Fruit fly (Drosophila melanogaster) S2 (cell line): ENCODE results near the gene CG5946.
A peak's percentile ranks its signal among the peaks of the same experiment; 100 is the strongest.

Experiments used
- CG8478 ChIP-seq: fragments of >200 bp; optimal IDR thresholded peaks from 2 replicates; lab custom pipeline; 2018
- CTCF ChIP-seq, 2 experiments: fragments of >200 bp; optimal IDR thresholded peaks; 2 replicates each; lab custom pipeline; 2018

CG5946 gene

dm6 chr3L:11822446-11823334 is 615 bp upstream of the CG5946 start, which contains the start of gene RpL10Ab:
TSS of gene RpL10Ab (plus strand) at chr3L:11822851.
- TF ChIP-seq CG8478 (lab: Kevin White, UChicago) (no peak), CTCF (optimal IDR thresholded peaks at IDR 0.05; lab: Kevin White, UChicago) (no peak)

DNA sequence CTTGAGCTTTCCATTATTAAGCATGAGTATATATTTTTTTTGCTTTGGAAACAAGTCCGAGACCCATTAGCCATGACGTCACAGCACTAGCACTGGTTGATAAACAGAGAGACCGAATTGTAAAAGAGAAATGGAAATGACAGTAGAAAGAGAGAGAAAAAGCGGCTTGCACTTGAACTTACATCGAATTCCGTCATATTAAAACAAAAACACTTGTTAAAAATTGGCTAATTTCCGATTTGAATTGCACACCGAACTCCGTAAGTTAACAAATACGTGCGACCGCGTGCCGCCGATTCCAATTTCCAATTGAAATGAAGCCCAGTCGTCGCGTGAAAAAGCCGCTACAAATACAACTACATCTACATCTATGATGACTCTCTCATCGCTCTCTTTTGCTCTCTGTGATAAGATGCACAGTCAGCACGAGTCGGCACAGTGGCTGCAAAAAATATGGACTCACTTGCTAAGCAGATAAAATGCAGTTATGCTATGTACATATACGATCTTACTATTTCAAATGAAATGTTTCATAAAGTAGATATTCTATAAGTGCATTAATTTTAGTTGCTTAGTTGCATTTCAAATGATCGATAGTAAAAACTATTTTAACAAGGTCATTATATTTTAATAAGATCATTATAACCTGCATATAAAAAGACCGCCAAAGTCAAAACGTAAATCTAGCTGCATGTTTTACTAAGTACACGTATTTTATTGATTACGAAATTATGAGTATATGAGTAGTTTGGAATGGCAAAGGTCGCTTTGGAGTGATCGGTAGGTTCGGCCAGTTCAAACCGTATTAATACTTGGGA is 2.2 kb downstream of the CG5946 start:
- TF ChIP-seq CTCF (optimal IDR thresholded peaks at IDR 0.05; lab: Kevin White, UChicago): no peak
- no peak for TF ChIP-seq CG8478 (lab: Kevin White, UChicago)

DNA sequence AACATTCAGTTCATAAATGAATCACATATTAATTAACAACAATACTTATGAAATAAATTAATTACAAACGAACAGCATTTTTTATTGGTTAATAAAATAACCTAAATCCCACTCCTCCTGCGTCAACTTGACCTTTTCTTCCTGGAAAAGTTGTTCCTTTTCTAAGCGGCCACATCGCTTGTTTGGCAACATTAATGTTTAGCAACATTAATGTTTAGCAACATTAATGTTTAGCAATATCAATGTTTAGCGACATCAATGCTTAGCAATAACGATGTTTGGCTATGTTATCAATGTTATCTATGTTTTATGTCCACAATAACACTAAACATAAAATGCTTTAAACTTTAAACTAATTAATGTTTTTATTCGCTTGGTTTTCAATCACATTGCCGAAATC is 5.4 kb downstream of the CG5946 start:
- TF ChIP-seq CTCF (optimal IDR thresholded peaks at IDR 0.05; lab: Kevin White, UChicago): no peak
- TF ChIP-seq CG8478 (lab: Kevin White, UChicago): no peak

dm6 chr3L:11815220-11815797 is 6.8 kb downstream of the CG5946 start, which contains the start of gene CG14130:
TSS of gene CG14130 (plus strand) at chr3L:11815444.
- TF ChIP-seq CG8478 (lab: Kevin White, UChicago) (no peak), CTCF (optimal IDR thresholded peaks at IDR 0.05; lab: Kevin White, UChicago) (peak in 1 of 2 experiments; percentile 12)

DNA sequence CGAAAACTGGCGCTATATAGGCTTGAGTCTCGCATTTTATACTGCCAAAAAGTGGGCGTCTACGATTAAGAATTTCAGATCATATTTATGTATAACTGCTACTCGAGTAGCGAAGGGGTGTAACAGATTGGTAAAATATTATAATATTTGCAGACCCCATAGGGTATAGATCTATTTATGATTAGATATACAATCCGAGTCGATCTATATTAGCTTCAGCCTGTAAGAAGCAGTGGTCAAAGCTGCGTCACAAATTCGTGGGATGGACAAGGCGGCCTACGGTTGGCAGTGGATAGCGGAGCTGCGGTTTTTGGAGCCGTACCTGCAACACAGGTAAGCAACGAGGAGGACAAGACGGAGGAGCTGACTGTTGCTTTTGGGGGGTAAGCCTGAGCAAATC is 7.4 kb downstream of the CG5946 start, which contains the start of gene Cubn2:
TSS of gene Cubn2 (minus strand) at position 101 of the 400 bp plus-strand sequence.
- no peak for TF ChIP-seq CG8478 (lab: Kevin White, UChicago)
- TF ChIP-seq CTCF (optimal IDR thresholded peaks at IDR 0.05; lab: Kevin White, UChicago): no peak

DNA sequence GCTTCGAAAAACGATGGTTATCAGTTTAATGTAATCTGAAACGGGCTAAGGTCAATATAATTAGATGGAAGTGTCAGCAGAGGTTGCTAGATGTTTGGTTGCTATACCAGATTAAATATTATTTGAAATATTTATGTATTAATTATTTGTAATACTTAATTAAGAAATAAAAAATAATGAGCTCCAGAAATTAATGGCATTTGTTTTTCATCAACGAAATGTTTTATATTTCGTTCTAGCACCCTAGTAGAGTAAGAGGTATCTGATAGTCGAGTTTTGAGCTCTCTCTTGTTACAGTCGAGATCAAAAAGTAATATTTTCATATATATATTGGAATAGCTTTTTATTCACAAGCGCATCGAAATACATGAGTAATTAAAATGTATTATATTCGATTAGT is 20.5 kb downstream of the CG5946 start:
- TF ChIP-seq CTCF (optimal IDR thresholded peaks at IDR 0.05; lab: Kevin White, UChicago): no peak
- TF ChIP-seq CG8478 (lab: Kevin White, UChicago): no peak

DNA sequence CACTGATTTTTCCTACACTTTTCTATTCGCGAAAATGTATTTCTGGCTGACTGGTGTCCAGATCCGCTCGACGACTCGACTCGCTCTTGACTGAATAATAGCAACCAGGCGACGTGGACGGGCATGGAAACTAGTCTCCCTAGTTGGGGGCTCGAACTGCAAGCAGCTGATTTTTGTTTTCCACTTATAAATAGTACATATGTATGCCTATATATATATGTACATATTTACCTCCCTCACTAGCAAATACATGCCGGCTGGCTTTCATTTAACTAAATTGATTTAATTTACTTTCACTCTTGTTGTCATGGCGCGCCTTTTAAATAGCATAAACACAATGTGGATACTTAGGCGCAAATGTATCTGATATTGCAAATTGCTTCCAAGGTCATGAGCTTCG is 21.3 kb downstream of the CG5946 start, which contains the start of gene Gcat:
TSS of gene Gcat (minus strand) at position 101 of the 400 bp plus-strand sequence.
- TF ChIP-seq CTCF (optimal IDR thresholded peaks at IDR 0.05; lab: Kevin White, UChicago) (no peak), CG8478 (lab: Kevin White, UChicago) (no peak)

DNA sequence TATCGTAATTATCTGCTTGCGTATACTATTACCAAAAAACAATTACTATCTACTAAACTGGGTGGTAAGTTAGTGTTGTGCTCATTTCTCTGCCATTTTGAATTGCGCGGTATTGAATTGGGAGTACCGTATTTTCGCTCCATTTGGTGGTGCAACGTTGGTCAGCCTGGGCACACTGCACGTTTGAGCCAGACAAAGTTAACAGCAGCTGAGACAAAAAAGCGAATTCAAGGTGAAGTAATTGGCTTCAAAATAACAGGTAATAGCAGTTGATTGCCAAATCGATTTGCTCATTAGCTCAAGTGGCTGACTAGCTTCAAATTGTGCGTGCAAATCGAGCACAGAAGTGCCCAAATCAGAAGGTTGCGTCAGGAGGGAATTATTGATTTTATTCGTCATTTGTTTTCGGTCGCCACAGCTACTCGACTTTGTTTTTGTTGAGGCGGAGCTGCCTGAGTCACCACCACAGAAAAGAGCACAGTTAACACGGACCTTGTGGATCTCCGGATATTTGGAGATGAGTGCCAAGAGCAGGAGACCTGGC is 26.6 kb downstream of the CG5946 start, which contains the start of gene Klp68D:
TSS of gene Klp68D (plus strand) at position 175 of the 544 bp plus-strand sequence.
- TF ChIP-seq CTCF (optimal IDR thresholded peaks at IDR 0.05; lab: Kevin White, UChicago) (no peak), CG8478 (lab: Kevin White, UChicago) (no peak)

DNA sequence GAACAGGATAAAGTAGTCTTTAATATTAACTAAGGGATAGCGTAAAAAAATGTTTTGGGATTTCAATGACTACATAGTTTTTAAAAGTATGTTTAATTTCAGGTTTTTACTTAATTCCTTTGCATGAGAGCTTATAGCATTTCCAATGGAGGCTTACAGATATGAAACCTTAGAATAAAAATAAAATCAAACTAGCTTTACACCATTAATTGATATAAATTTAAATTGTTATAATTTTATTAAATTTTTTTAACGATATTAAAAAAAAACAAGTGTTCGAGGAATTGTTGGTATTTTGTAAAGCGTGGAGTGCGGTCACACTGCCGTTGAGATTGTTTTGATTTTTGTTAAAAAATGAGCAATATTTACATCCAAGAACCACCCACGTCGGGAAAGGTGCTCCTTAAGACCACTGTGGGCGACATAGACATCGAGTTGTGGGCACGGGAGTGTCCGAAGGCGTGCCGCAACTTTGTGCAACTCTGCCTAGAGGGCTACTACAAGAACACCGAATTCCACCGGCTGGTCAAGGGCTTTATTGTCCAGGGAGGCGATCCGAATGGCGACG is 28.8 kb downstream of the CG5946 start, which contains the start of the genes twy and CG10907:
TSS of gene twy (minus strand) at position 51 of the 568 bp plus-strand sequence.
TSS of gene CG10907 (plus strand) at position 282 of the 568 bp plus-strand sequence.
- TF ChIP-seq CTCF (optimal IDR thresholded peaks at IDR 0.05; lab: Kevin White, UChicago) (no peak), CG8478 (lab: Kevin White, UChicago) (no peak)

DNA sequence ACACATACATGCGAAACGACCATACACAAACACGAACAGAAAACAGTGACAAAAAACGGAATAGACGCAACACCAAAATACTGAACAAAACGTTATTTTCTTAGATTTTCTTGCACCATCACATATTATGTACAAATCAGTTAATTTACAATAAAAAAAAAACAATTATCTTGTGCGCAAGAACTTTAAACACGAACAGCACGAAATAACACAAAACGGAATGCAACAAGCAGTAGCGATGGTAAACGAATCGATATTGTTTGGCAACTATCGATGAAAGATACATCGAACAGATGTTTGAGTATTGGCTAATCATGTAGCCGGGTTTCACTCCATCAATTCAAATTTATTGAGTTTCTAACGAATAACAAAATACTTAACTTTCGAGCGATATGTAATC is 32.3 kb downstream of the CG5946 start, which contains the start of gene Pi3K68D:
TSS of gene Pi3K68D (minus strand) at position 241 of the 400 bp plus-strand sequence.
- TF ChIP-seq CG8478 (lab: Kevin White, UChicago) (no peak), CTCF (optimal IDR thresholded peaks at IDR 0.05; lab: Kevin White, UChicago) (peak; percentile 43 to 67)

dm6 chr3L:11788936-11789352 is 33.1 kb downstream of the CG5946 start:
- TF ChIP-seq CG8478 (lab: Kevin White, UChicago): no peak
- no peak for TF ChIP-seq CTCF (optimal IDR thresholded peaks at IDR 0.05; lab: Kevin White, UChicago)

DNA sequence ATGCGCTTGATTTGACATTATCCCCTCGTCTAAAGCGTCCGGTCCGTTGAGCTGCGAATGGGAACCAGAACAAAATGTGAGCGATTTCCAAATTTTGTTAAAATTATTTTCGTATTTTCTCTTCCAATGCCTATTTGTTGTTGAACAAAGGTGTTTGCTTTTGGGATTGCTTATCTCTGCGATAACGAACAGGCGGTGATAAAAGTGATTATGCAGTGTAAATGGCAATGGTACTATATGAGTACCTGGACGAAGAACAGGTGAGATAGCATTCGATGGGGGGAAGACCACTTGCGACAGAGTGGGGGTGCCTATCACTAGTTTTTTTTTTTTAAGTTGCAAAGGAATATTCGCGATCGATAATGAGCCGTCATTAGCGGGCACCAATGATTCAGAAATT is 33.9 kb downstream of the CG5946 start:
- no peak for TF ChIP-seq CG8478 (lab: Kevin White, UChicago)

- TF ChIP-seq CTCF (optimal IDR thresholded peaks at IDR 0.05; lab: Kevin White, UChicago) (no peak), CG8478 (lab: Kevin White, UChicago) (no peak)
These were observed 36.8 kb downstream of the CG5946 start for dm6 chr3L:11785291-11785690.
